Worm (Caenorhabditis elegans): ENCODE results near the gene nhr-218.

Gene nhr-218

DNA sequence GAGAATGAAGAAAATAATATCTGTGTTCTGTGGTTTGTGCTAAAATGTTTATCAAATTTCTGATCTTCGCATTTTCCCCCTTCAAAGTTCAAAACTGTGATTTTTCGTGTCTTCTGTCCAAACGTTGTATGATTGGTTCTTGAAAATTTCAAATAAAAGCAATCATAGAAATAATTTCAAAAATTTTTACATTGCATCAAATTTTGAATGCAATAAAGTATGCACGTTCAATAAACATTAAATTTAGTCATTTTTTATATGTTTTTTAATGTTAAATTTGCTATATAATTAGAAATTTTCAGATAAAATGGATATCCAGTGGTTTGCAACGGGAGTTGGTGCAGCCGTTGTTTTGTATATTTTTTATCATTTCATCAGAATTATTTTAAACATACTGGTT, 34.2 kb upstream of the nhr-218 start, which contains the start of gene stdh-2:
stdh-2 (plus strand) TSS at position 301 of the 400 bp plus-strand sequence.
- no peak for TF ChIP-seq pag-3 (tag; optimal IDR thresholded peaks at IDR 0.05; ENCODE audit: borderline replicate concordance, insufficient read depth)
- no peak for TF ChIP-seq fkh-4 (tag; optimal IDR thresholded peaks at IDR 0.05; ENCODE audit: borderline replicate concordance)
- no peak for TF ChIP-seq fos-1 (tag; optimal IDR thresholded peaks at IDR 0.05)
- TF ChIP-seq elt-3 (tag; optimal IDR thresholded peaks at IDR 0.05), result no peak

DNA sequence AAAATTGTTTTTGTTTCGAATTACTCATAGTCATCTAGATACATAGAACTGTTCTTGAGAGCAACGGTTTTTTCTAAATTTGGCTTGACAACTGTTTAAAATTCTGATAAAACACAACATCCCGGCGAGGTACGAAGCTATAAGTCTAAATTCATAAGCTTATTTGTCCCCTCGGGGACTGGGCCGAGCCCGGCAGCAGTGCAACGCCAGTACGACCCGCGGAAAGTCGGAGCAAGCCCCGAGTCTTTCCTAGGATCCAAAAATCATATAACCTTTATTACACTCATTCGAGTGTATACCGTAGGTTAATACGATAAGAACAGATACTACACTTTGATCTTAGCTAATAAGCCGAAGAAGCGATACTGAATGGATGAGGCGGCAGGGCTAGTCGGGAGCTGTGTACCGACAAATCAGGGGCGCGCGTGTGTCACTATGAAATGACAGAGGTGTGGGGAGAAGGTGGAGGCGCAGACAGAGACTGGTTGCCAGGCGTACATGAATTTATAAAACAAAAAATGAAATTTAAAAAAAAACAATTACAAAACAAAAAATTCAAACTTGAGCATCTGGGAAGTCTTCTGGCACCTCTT, 32.6 kb upstream of the nhr-218 start:
- TF ChIP-seq lin-13 (GFP tag; optimal IDR thresholded peaks at IDR 0.05), result no peak
- TF ChIP-seq snpc-4 (tag; optimal IDR thresholded peaks at IDR 0.05), result peak; percentile 69

DNA sequence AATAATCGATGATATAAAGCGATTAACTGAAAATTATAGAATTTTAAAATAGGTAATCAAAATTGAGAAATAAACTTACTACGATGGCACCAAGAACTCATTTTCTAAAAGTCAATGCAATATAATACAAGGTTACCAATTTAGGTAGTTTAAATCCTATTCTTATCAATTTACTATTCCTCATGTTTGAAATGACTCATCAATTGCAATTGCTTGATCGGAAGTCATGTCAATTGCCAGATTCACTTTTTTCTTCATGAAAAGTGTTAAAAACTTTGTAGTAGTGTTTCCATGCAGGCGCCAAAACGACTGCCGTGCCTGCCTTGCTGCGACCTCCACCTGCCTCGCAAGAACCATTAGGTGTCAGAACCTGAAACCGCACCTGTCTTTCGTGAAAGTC, 31.7 kb upstream of the nhr-218 start, which contains the start of gene F11A5.13:
F11A5.13 (minus strand) TSS at position 101 of the 400 bp plus-strand sequence.
- TF ChIP-seq fkh-4 (tag; optimal IDR thresholded peaks at IDR 0.05; ENCODE audit: borderline replicate concordance), result no peak
- no peak for TF ChIP-seq nhr-19 (GFP tag; conservative IDR thresholded peaks at IDR 0.05)

- TF ChIP-seq nhr-20 (tag; optimal IDR thresholded peaks at IDR 0.05) (no peak), ama-1 (optimal IDR thresholded peaks at IDR 0.05) (no peak), jun-1 (tag; optimal IDR thresholded peaks at IDR 0.05) (no peak), mep-1 (tag; optimal IDR thresholded peaks at IDR 0.05) (no peak), lir-3 (tag; optimal IDR thresholded peaks at IDR 0.05; ENCODE audit: poor library complexity) (no peak), mef-2 (tag; optimal IDR thresholded peaks at IDR 0.05) (no peak), efl-3 (GFP tag; optimal IDR thresholded peaks at IDR 0.05) (no peak), fos-1 (tag; optimal IDR thresholded peaks at IDR 0.05) (no peak), zag-1 (tag; optimal IDR thresholded peaks at IDR 0.05) (no peak), lsy-2 (tag; optimal IDR thresholded peaks at IDR 0.05) (no peak), nhr-47 (tag; optimal IDR thresholded peaks at IDR 0.05) (no peak), pag-3 (tag; optimal IDR thresholded peaks at IDR 0.05; ENCODE audit: borderline replicate concordance, insufficient read depth) (no peak), nhr-71 (tag; optimal IDR thresholded peaks at IDR 0.05) (no peak)
These were observed 28.8 kb upstream of the nhr-218 start for ce11 chrV:16229439-16229838.

DNA sequence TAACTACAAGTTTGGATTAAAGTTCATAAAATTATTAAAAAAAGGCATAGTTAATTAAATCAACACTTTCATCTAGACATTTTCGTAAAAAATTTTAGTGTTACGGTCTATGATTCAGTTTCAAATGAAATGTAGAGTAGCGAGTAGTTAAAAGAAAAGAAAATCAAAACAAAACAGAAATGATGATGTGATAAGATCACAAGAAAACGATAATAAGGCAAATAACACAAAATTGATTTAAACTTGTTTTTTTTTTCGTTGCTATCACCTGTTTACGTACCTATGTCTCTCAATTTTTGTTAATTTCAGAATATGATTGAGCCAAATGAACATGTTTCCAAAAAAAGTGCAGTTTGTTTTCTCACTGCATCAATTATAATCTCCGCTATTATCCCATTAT, 28.3 kb upstream of the nhr-218 start, which contains the start of the genes F21H7.2 and F21H7.12:
F21H7.2 (minus strand) TSS at position 101 of the 400 bp plus-strand sequence.
F21H7.12 (plus strand) TSS at position 270 of the 400 bp plus-strand sequence.
- peak in 1 of 6 experiments; percentile 18 for TF ChIP-seq elt-3 (tag; optimal IDR thresholded peaks at IDR 0.05)
- TF ChIP-seq ces-1 (GFP tag; optimal IDR thresholded peaks at IDR 0.05), result no peak

DNA sequence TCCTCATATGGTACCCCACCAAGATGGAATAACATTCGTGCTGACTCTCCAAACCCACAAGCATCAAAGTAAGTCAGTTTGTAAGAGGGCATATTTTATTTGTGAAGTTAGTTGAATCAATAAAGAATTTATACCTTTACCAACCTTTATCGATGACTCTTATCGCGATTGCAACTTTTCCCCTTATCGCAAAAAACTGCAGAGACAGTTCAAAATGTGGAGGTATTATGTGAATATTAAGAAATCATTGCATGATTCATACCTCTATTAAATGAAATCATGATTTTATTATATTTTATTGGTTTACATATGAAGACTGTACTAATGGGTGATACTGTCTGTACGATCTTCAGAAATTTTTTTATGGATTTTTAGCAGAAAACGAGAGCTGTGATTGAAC, 26.1 kb upstream of the nhr-218 start, which contains the start of gene gst-22:
gst-22 (minus strand) TSS at position 103 of the 400 bp plus-strand sequence.
- peak; percentile 64 for TF ChIP-seq tlp-1 (tag; optimal IDR thresholded peaks at IDR 0.05)
- no peak for TF ChIP-seq efl-1 (optimal IDR thresholded peaks at IDR 0.05)
- TF ChIP-seq efl-1 (GFP tag; optimal IDR thresholded peaks at IDR 0.05 in 1 of 2), result peak in 1 of 2 experiments; percentile 63
- TF ChIP-seq ama-1 (optimal IDR thresholded peaks at IDR 0.05), result no peak
- TF ChIP-seq ets-5 (GFP tag; IDR thresholded peaks at IDR 0.05), result no peak
- no peak for TF ChIP-seq zag-1 (tag; optimal IDR thresholded peaks at IDR 0.05)
- TF ChIP-seq nhr-47 (tag; optimal IDR thresholded peaks at IDR 0.05), result no peak
- no peak for TF ChIP-seq dsc-1 (tag; optimal IDR thresholded peaks at IDR 0.05)
- no peak for TF ChIP-seq nhr-19 (GFP tag; conservative IDR thresholded peaks at IDR 0.05)
- TF ChIP-seq hpl-2 (GFP tag; optimal IDR thresholded peaks at IDR 0.05), result no peak
- no peak for TF ChIP-seq snpc-4 (tag; optimal IDR thresholded peaks at IDR 0.05)
- TF ChIP-seq nhr-77 (tag; optimal IDR thresholded peaks at IDR 0.05), result no peak
- no peak for TF ChIP-seq Y116A8C.19 (tag; optimal IDR thresholded peaks at IDR 0.05; ENCODE audit: borderline replicate concordance)
- TF ChIP-seq ztf-4 (tag; optimal IDR thresholded peaks at IDR 0.05), result no peak
- peak; percentile 89 for TF ChIP-seq elt-2 (tag; optimal IDR thresholded peaks at IDR 0.05)
- TF ChIP-seq unc-130 (tag; optimal IDR thresholded peaks at IDR 0.05), result no peak

All from whole organism, L1 larva.